Worm (Caenorhabditis elegans) whole organism, L2 larva: ENCODE results near the gene W08F4.13.

Experiments
- R02D3.7 ChIP-seq: fragments of 150-350 bp; optimal IDR thresholded peaks from 2 replicates; lab custom pipeline; 2014; ENCODE audit warnings: missing biosample characterization, missing genetic modification characterization
- ZK546.5 ChIP-seq: sonication (generic microtip); optimal IDR thresholded peaks from 2 replicates; lab custom pipeline; 2017; ENCODE audit warnings: missing biosample characterization, missing genetic modification characterization
- egl-27 ChIP-seq: sonication (generic microtip); optimal IDR thresholded peaks from 3 replicates; lab custom pipeline; 2017; ENCODE audit warnings: missing biosample characterization, missing genetic modification reagents, missing genetic modification characterization
- fos-1 ChIP-seq: fragments of 150-350 bp; optimal IDR thresholded peaks from 2 replicates; lab custom pipeline; 2014; ENCODE audit warnings: missing biosample characterization, missing genetic modification characterization
- gmeb-1 ChIP-seq: fragments of 150-350 bp; optimal IDR thresholded peaks from 2 replicates; lab custom pipeline; 2014; ENCODE audit warnings: missing biosample characterization, missing genetic modification characterization
- mdl-1 ChIP-seq, 2 experiments: fragments of 150-350 bp in 1 of 2; sonication (generic microtip) in 1 of 2; optimal IDR thresholded peaks; 2 replicates each; lab custom pipeline; 2017; ENCODE audit warnings: missing biosample characterization in 2 of 2, missing genetic modification characterization in 2 of 2
- nhr-10 ChIP-seq: sonication (generic microtip); optimal IDR thresholded peaks from 2 replicates; lab custom pipeline; 2017; ENCODE audit warnings: missing biosample characterization, missing genetic modification characterization
- nhr-11 ChIP-seq: fragments of 150-350 bp; optimal IDR thresholded peaks from 2 replicates; lab custom pipeline; 2014; ENCODE audit warnings: missing biosample characterization, missing genetic modification characterization
- nhr-237 ChIP-seq: fragments of 150-350 bp; optimal IDR thresholded peaks from 2 replicates; lab custom pipeline; 2014; ENCODE audit warnings: missing biosample characterization, missing genetic modification characterization
- nhr-77 ChIP-seq: fragments of 150-350 bp; optimal IDR thresholded peaks from 2 replicates; lab custom pipeline; 2014; ENCODE audit warnings: missing biosample characterization, missing genetic modification characterization
- skn-1 ChIP-seq: sonication (generic microtip); optimal IDR thresholded peaks from 2 replicates; lab custom pipeline; 2017; ENCODE audit warnings: missing biosample characterization, missing genetic modification characterization
- snpc-4 ChIP-seq: fragments of 150-350 bp; optimal IDR thresholded peaks from 2 replicates; lab custom pipeline; 2014; ENCODE audit warnings: missing biosample characterization, missing genetic modification characterization
- unc-62 ChIP-seq: fragments of 150-350 bp; optimal IDR thresholded peaks from 2 replicates; lab custom pipeline; 2014; ENCODE audit warnings: missing biosample characterization, missing genetic modification reagents, missing genetic modification characterization
- ztf-11 ChIP-seq: sonication (generic microtip); optimal IDR thresholded peaks from 2 replicates; lab custom pipeline; 2017; ENCODE audit warnings: missing biosample characterization, missing genetic modification characterization

ce11 chrII:624443-624842, 39.8 kb downstream of the W08F4.13 start, which contains the start of gene T04B8.5:
- TF ChIP-seq mdl-1 (tag; optimal IDR thresholded peaks at IDR 0.05; lab: Kevin White, UChicago) (no peak), skn-1 (tag; lab: Kevin White, UChicago) (no peak), ztf-11 (no peak), nhr-11 (tag; lab: Kevin White, UChicago) (no peak), nhr-77 (no peak), egl-27 (tag; lab: Kevin White, UChicago) (no peak), ZK546.5 (tag; lab: Kevin White, UChicago) (no peak), unc-62 (GFP tag; lab: Kevin White, UChicago) (no peak), fos-1 (tag; lab: Kevin White, UChicago) (no peak), R02D3.7 (tag; lab: Kevin White, UChicago) (no peak), gmeb-1 (tag; lab: Kevin White, UChicago) (no peak), nhr-10 (tag; lab: Kevin White, UChicago) (no peak), snpc-4 (no peak), nhr-237 (tag; lab: Kevin White, UChicago) (no peak)
